Fruit fly (Drosophila melanogaster) whole organism, pupa: Measurements from ENCODE around the gene CG34039.

Experiments used
- CG10348 ChIP-seq: fragments of 200-800 bp; sonication (Bioruptor generic); IDR thresholded peaks from 2 replicates; pipeline ENCODE4 v1.3.6; 2022; ENCODE audit warnings: missing biosample characterization, missing genetic modification characterization
- CG12605 ChIP-seq: fragments of 200-800 bp; sonication (Bioruptor generic); IDR thresholded peaks from 2 replicates; pipeline ENCODE4 v1.3.6; 2022; ENCODE audit warnings: missing biosample characterization, missing genetic modification characterization
- CG13204 ChIP-seq: fragments of 200-800 bp; sonication (Bioruptor generic); optimal IDR thresholded peaks from 2 replicates; lab custom pipeline; 2018; ENCODE audit warnings: missing biosample characterization, mild to moderate bottlenecking, missing genetic modification characterization, moderate library complexity
- CG14655 ChIP-seq: fragments of 200-800 bp; sonication (Bioruptor generic); optimal IDR thresholded peaks from 3 replicates; lab custom pipeline; 2017; ENCODE audit warnings: mild to moderate bottlenecking, missing biosample characterization, missing genetic modification reagents, missing genetic modification characterization
- D1 ChIP-seq: fragments of 200-800 bp; sonication (Bioruptor generic); optimal IDR thresholded peaks from 2 replicates; lab custom pipeline; 2018; ENCODE audit warnings: missing biosample characterization, mild to moderate bottlenecking, missing genetic modification characterization, moderate library complexity

dm6 chr3L:14556774-14557741 is 2.7 kb upstream of the CG34039 start:
- no peak for TF ChIP-seq D1 (tag; lab: Kevin White, UChicago)
- no peak for TF ChIP-seq CG13204 (GFP tag; lab: Kevin White, UChicago)
- no peak for TF ChIP-seq CG10348 (GFP tag; lab: Robert Waterston, UW)
- TF ChIP-seq CG12605 (GFP tag; lab: Robert Waterston, UW) = no peak
- TF ChIP-seq CG14655 (GFP tag; lab: Kevin White, UChicago) = no peak
